Worm (Caenorhabditis elegans): Measurements from ENCODE around the gene nas-33.

nas-33 gene

ce11 chrX:6440464-6440863 lies 14.6 kb downstream of the nas-33 start, which contains the start of gene K10C2.14:
K10C2.14 (minus strand) TSS chrX:6440564.
- TF ChIP-seq Y116A8C.19 (tag; optimal IDR thresholded peaks at IDR 0.05; ENCODE audit: borderline replicate concordance), result no peak

ce11 chrX:6437545-6437944 lies 17.5 kb downstream of the nas-33 start, which contains the start of gene K10C2.8:
K10C2.8 (minus strand) TSS chrX:6437645.
- no peak for TF ChIP-seq mdl-1 (tag; optimal IDR thresholded peaks at IDR 0.05)
- no peak for TF ChIP-seq grh-1 (GFP tag; IDR thresholded peaks at IDR 0.05)
- TF ChIP-seq lin-15B (tag; optimal IDR thresholded peaks at IDR 0.05), result no peak
- TF ChIP-seq swsn-7 (tag; optimal IDR thresholded peaks at IDR 0.05), result no peak
- TF ChIP-seq nhr-77 (tag; optimal IDR thresholded peaks at IDR 0.05), result no peak
- TF ChIP-seq nhr-85 (tag), result no peak
- no peak for TF ChIP-seq lin-13 (GFP tag; optimal IDR thresholded peaks at IDR 0.05)
- no peak for TF ChIP-seq fkh-8 (tag; optimal IDR thresholded peaks at IDR 0.05)
- TF ChIP-seq unc-86 (tag; optimal IDR thresholded peaks at IDR 0.05), result no peak
- TF ChIP-seq fos-1 (tag; optimal IDR thresholded peaks at IDR 0.05), result no peak

- TF ChIP-seq egl-13 (tag; optimal IDR thresholded peaks at IDR 0.05), result peak; percentile 11
- no peak for TF ChIP-seq nhr-19 (GFP tag; conservative IDR thresholded peaks at IDR 0.05)
- TF ChIP-seq pax-3 (tag; optimal IDR thresholded peaks at IDR 0.05), result peak; percentile 27
- TF ChIP-seq nhr-71 (tag; optimal IDR thresholded peaks at IDR 0.05), result peak; percentile 11
- no peak for TF ChIP-seq lin-39 (tag; optimal IDR thresholded peaks at IDR 0.05)
- TF ChIP-seq dsc-1 (tag; optimal IDR thresholded peaks at IDR 0.05), result peak; percentile 77
- peak; percentile 66 for TF ChIP-seq fkh-8 (tag; optimal IDR thresholded peaks at IDR 0.05)
- TF ChIP-seq nhr-11 (tag; optimal IDR thresholded peaks at IDR 0.05), result no peak
Measured at ce11 chrX:6435812-6436211, 19.2 kb downstream of the nas-33 start.

- TF ChIP-seq fkh-8 (tag; optimal IDR thresholded peaks at IDR 0.05), result no peak
- TF ChIP-seq lsy-2 (tag; optimal IDR thresholded peaks at IDR 0.05), result no peak
Measured at ce11 chrX:6433688-6434087, 21.4 kb downstream of the nas-33 start, which contains the start of gene K10C2.2. K10C2.2 (minus strand) TSS chrX:6433788.

ce11 chrX:6430510-6430909 lies 24.5 kb downstream of the nas-33 start, which contains the start of gene ctsa-2:
ctsa-2 (minus strand) TSS chrX:6430610.
- TF ChIP-seq nhr-84 (tag; optimal IDR thresholded peaks at IDR 0.05) (no peak), efl-1 (optimal IDR thresholded peaks at IDR 0.05) (no peak), efl-1 (GFP tag; optimal IDR thresholded peaks at IDR 0.05 in 1 of 2) (peak in 1 of 2 experiments; percentile 38)

ce11 chrX:6429552-6429951 lies 25.5 kb downstream of the nas-33 start:
- TF ChIP-seq elt-2 (tag; optimal IDR thresholded peaks at IDR 0.05) (peak; percentile 88), ceh-8 (GFP tag; optimal IDR thresholded peaks at IDR 0.05) (no peak)

ce11 chrX:6427147-6427546 lies 27.9 kb downstream of the nas-33 start:
- TF ChIP-seq lin-13 (GFP tag; optimal IDR thresholded peaks at IDR 0.05) (no peak), nhr-90 (tag; optimal IDR thresholded peaks at IDR 0.05; ENCODE audit: poor library complexity) (peak; percentile 1), elt-2 (tag; optimal IDR thresholded peaks at IDR 0.05) (peak; percentile 91), lin-14 (GFP tag; optimal IDR thresholded peaks at IDR 0.05) (peak; percentile 5), lsy-2 (tag; optimal IDR thresholded peaks at IDR 0.05) (peak in 1 of 2 experiments; percentile 22), pqm-1 (tag; optimal IDR thresholded peaks at IDR 0.05) (peak; percentile 22), lin-35 (GFP tag; optimal IDR thresholded peaks at IDR 0.05) (no peak)

ce11 chrX:6420681-6421080 lies 34.4 kb downstream of the nas-33 start, which contains the start of gene K10C2.12:
K10C2.12 (minus strand) TSS chrX:6420781.
- TF ChIP-seq aha-1 (tag; optimal IDR thresholded peaks at IDR 0.05) (no peak), isw-1 (GFP tag; IDR thresholded peaks at IDR 0.05) (no peak), nhr-19 (GFP tag; conservative IDR thresholded peaks at IDR 0.05) (no peak), lin-39 (tag; optimal IDR thresholded peaks at IDR 0.05) (no peak), nhr-47 (tag; optimal IDR thresholded peaks at IDR 0.05) (no peak), lir-3 (tag; optimal IDR thresholded peaks at IDR 0.05; ENCODE audit: poor library complexity) (no peak), sptf-1 (tag; optimal IDR thresholded peaks at IDR 0.05) (no peak), C34B4.2 (tag; optimal IDR thresholded peaks at IDR 0.05) (no peak)
